Worm (Caenorhabditis elegans) whole organism, midembryonic: ENCODE results near the gene R04E5.7.

Experiments used
- T22C8.4 ChIP-seq: fragments of 200-800 bp; sonication (Bioruptor generic); IDR thresholded peaks from 2 replicates; pipeline ENCODE4 v1.3.6; 2022; ENCODE audit warnings: missing genetic modification characterization, missing compliant biosample characterization
- ref-1 ChIP-seq: fragments of 200-800 bp; sonication (Bioruptor generic); conservative IDR thresholded peaks from 2 replicates; pipeline ENCODE4 v1.3.6; 2022; ENCODE audit warnings: missing genetic modification reagents, missing genetic modification characterization, missing compliant biosample characterization

DNA sequence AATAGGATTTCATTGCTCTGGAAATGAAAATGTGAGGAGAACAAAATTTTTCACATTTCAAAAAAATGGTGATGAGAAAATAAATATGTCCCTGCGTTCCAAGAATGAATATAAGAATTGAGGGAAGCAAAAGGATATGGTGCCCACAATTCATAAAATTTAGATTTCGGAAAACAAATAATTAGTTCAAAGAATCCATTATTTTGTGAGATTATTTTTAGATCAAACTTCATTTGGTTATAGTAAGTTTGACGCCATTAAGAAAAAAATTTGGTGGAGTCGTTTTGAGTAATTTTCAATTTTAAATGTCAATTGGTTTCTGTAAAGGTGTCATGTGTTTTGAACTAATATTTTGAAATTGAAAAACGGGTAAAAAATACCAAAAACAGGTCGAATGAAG is 3.3 kb upstream of the R04E5.7 start:
- TF ChIP-seq ref-1 (GFP tag; lab: Robert Waterston, UW): no peak
- TF ChIP-seq T22C8.4: no peak
